Worm (Caenorhabditis elegans): ENCODE data around the gene Y60A3A.24.

DNA sequence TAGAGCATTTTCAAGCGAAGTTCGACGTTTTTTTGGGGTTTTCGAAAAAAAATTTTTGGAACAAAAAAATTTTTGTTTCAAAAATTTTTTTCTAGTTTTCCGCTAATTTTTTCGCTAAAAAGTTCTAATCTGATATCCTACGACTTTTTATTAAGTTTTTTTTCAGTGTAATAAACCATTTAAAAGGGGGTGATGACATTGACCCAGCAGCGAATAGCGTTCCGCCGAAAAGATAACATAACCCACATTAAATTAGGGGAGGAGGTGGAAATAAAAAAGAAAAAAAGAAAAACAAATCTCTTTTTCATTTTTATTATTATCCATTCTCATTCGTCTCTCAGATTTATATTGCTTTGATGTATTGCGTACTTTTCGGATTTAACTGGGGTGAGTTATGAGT is 25.8 kb upstream of the Y60A3A.24 start, which contains the start of gene Y60A3A.23:
- TF ChIP-seq ceh-82 (tag; optimal IDR thresholded peaks at IDR 0.05), result no peak
- TF ChIP-seq unc-86 (tag; optimal IDR thresholded peaks at IDR 0.05), result no peak
- TF ChIP-seq lin-15B (tag; optimal IDR thresholded peaks at IDR 0.05), result no peak
- no peak for TF ChIP-seq pqm-1 (tag; optimal IDR thresholded peaks at IDR 0.05)
